Worm (Caenorhabditis elegans) whole organism, midembryonic: ENCODE data around the gene drr-1.

Experiments used
- T22C8.4 ChIP-seq: fragments of 200-800 bp; sonication (Bioruptor generic); IDR thresholded peaks from 2 replicates; pipeline ENCODE4 v1.3.6; 2022; ENCODE audit warnings: missing genetic modification characterization, missing compliant biosample characterization
- cog-1 ChIP-seq: sonication (generic microtip); optimal IDR thresholded peaks from 2 replicates; lab custom pipeline; 2016; ENCODE audit warnings: missing genetic modification characterization, missing compliant biosample characterization
- flt-1 ChIP-seq: fragments of 200-800 bp; sonication (Bioruptor generic); IDR thresholded peaks from 2 replicates; pipeline ENCODE4 v1.3.6; 2022; ENCODE audit warnings: missing genetic modification characterization, missing compliant biosample characterization
- klf-2 ChIP-seq: fragments of 200-800 bp; sonication (Bioruptor generic); conservative IDR thresholded peaks from 2 replicates; pipeline ENCODE4 v1.3.6; 2022; ENCODE audit warnings: missing genetic modification reagents, missing genetic modification characterization, missing compliant biosample characterization
- med-1 ChIP-seq: sonication (generic microtip); optimal IDR thresholded peaks from 2 replicates; lab custom pipeline; 2017; ENCODE audit warnings: missing genetic modification characterization, mild to moderate bottlenecking, missing compliant biosample characterization, antibody characterized with exemption, missing genetic modification reagents; ENCODE audit not compliant: insufficient read depth
- tab-1 ChIP-seq: fragments of 200-800 bp; sonication (Bioruptor generic); IDR thresholded peaks from 2 replicates; pipeline ENCODE4 v1.3.6; 2022; ENCODE audit warnings: missing genetic modification characterization, missing compliant biosample characterization
- ztf-29 ChIP-seq: fragments of 200-800 bp; sonication (Bioruptor generic); IDR thresholded peaks from 2 replicates; pipeline ENCODE4 v1.3.6; 2022; ENCODE audit warnings: missing genetic modification reagents, missing genetic modification characterization, missing compliant biosample characterization

DNA sequence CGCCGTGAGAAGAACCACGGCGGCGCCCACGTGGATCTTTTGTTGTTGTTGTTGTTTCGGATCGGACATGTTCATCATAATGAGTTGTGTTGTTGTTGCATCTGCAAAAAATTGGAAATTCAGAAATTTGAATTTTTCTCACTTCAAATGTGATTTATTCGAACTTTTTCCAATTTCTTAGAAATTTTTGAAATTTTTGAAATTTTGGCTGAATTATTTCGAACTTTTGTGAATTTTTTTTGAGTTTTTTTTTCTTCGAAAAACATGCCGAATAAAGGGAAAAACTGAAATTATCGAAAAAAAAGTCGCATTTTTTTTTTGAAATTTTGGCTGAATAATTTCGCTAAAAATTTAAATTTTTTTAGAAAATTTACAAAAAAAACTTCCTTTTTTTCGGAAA, 35.4 kb upstream of the drr-1 start, which contains the start of gene snx-14:
- no peak for TF ChIP-seq flt-1
- TF ChIP-seq klf-2 (GFP tag; lab: Robert Waterston, UW) = no peak
- no peak for TF ChIP-seq cog-1 (tag; lab: Kevin White, UChicago)
- TF ChIP-seq ztf-29 = no peak
- TF ChIP-seq T22C8.4 (GFP tag; lab: Robert Waterston, UW) = no peak
- TF ChIP-seq tab-1 (GFP tag; lab: Robert Waterston, UW) = no peak
- TF ChIP-seq med-1 (GFP tag; lab: Kevin White, UChicago) = no peak
